Worm (Caenorhabditis elegans) whole organism, L1 larva: ENCODE results near the gene twk-18.

Source experiments
- fkh-4 ChIP-seq: sonication (generic microtip); optimal IDR thresholded peaks from 2 replicates; lab custom pipeline; 2016; ENCODE audit warnings: missing compliant biosample characterization, missing genetic modification characterization, borderline replicate concordance
- lin-15B ChIP-seq: fragments of 150-350 bp; sonication (generic microtip); optimal IDR thresholded peaks from 3 replicates; lab custom pipeline; 2014; ENCODE audit warnings: missing biosample characterization, missing genetic modification characterization
- nhr-12 ChIP-seq: sonication (generic microtip); optimal IDR thresholded peaks from 2 replicates; lab custom pipeline; 2017; ENCODE audit warnings: missing biosample characterization, missing genetic modification characterization
- nhr-77 ChIP-seq: fragments of 150-350 bp; optimal IDR thresholded peaks from 2 replicates; lab custom pipeline; 2014; ENCODE audit warnings: missing biosample characterization, missing genetic modification characterization
- pqm-1 ChIP-seq: sonication (generic microtip); optimal IDR thresholded peaks from 3 replicates; lab custom pipeline; 2017; ENCODE audit warnings: missing biosample characterization, missing genetic modification characterization
- skn-1 ChIP-seq: fragments of 150-350 bp; optimal IDR thresholded peaks from 2 replicates; lab custom pipeline; 2014; ENCODE audit warnings: missing biosample characterization, missing genetic modification characterization
- sox-4 ChIP-seq: sonication (generic microtip); optimal IDR thresholded peaks from 2 replicates; lab custom pipeline; 2016; ENCODE audit warnings: missing genetic modification characterization, missing compliant biosample characterization
- ztf-11 ChIP-seq, 2 experiments: sonication (generic microtip); optimal IDR thresholded peaks; 2 replicates each; lab custom pipeline; 2016 to 2017; ENCODE audit warnings: missing genetic modification characterization in 2 of 2, missing biosample characterization in 1 of 2, missing compliant biosample characterization in 1 of 2

DNA sequence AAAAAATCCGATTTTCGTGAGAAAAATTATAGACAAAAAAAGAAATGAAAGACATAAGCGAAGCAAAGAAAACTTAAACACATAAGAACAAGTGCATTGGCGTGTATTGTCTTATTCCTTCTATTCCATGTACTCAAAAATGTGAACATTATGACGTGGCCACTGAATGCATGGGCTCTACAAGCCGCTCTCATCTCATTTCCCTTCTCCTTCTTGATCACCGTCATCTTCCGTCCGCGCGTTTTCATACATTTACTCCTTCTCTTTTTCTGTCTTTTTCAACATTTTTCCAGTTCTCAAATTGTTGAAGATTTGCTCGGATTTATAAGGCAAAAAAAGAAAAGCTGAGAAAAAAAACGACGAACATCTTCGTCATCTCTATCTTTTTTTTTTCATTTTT, 26.5 kb downstream of the twk-18 start:
- TF ChIP-seq lin-15B: no peak
- TF ChIP-seq skn-1: no peak
- TF ChIP-seq sox-4 (tag; lab: Kevin White, UChicago): no peak
- no peak for TF ChIP-seq ztf-11 (tag; optimal IDR thresholded peaks at IDR 0.05; lab: Kevin White, UChicago)
- no peak for TF ChIP-seq nhr-77
- no peak for TF ChIP-seq fkh-4 (tag; lab: Kevin White, UChicago)
- no peak for TF ChIP-seq pqm-1 (tag; lab: Kevin White, UChicago)
- TF ChIP-seq nhr-12 (tag; lab: Kevin White, UChicago): no peak
